Worm (Caenorhabditis elegans) whole organism, mixed stage, embryonic: ENCODE measurements around the gene C25G6.4.

Source experiments
- M03D4.4 ChIP-seq: sonication (generic microtip); optimal IDR thresholded peaks from 2 replicates; lab custom pipeline; 2017; ENCODE audit warnings: mild to moderate bottlenecking, missing genetic modification characterization, missing compliant biosample characterization
- bed-3 ChIP-seq: fragments of 200-800 bp; sonication (Bioruptor generic); optimal IDR thresholded peaks from 3 replicates; lab custom pipeline; 2018; ENCODE audit warnings: mild to moderate bottlenecking, missing genetic modification characterization, moderate library complexity, missing compliant biosample characterization
- blmp-1 ChIP-seq: fragments of 150-350 bp; optimal IDR thresholded peaks from 2 replicates; lab custom pipeline; 2014; ENCODE audit warnings: missing biosample characterization, missing genetic modification characterization
- ceh-39 ChIP-seq: fragments of 150-350 bp; optimal IDR thresholded peaks from 2 replicates; lab custom pipeline; 2014; ENCODE audit warnings: missing biosample characterization, missing genetic modification characterization
- ceh-43 ChIP-seq: fragments of 200-800 bp; sonication (Bioruptor generic); optimal IDR thresholded peaks from 2 replicates; lab custom pipeline; 2018; ENCODE audit warnings: mild to moderate bottlenecking, missing genetic modification characterization, moderate library complexity, missing compliant biosample characterization
- ceh-83 ChIP-seq: fragments of 200-800 bp; sonication (Bioruptor generic); optimal IDR thresholded peaks from 2 replicates; lab custom pipeline; 2018; ENCODE audit warnings: mild to moderate bottlenecking, missing genetic modification characterization, missing compliant biosample characterization
- ces-1 ChIP-seq: fragments of 150-350 bp; optimal IDR thresholded peaks from 2 replicates; lab custom pipeline; 2014; ENCODE audit warnings: missing biosample characterization, missing genetic modification reagents, missing genetic modification characterization
- cnd-1 ChIP-seq: fragments of 200-800 bp; sonication (Bioruptor generic); optimal IDR thresholded peaks from 2 replicates; lab custom pipeline; 2018; ENCODE audit warnings: mild to moderate bottlenecking, missing genetic modification characterization, missing compliant biosample characterization
- drap-1 ChIP-seq: fragments of 200-800 bp; sonication (Bioruptor generic); optimal IDR thresholded peaks from 3 replicates; lab custom pipeline; 2018; ENCODE audit warnings: mild to moderate bottlenecking, missing genetic modification characterization, missing compliant biosample characterization
- elt-1 ChIP-seq: sonication (generic microtip); optimal IDR thresholded peaks from 2 replicates; lab custom pipeline; 2017; ENCODE audit warnings: missing genetic modification characterization, mild to moderate bottlenecking, missing compliant biosample characterization, antibody characterized with exemption, moderate library complexity, borderline replicate concordance; ENCODE audit not compliant: insufficient read depth
- elt-3 ChIP-seq: fragments of 150-350 bp; optimal IDR thresholded peaks from 2 replicates; lab custom pipeline; 2014; ENCODE audit warnings: missing biosample characterization, missing genetic modification characterization
- flh-1 ChIP-seq: fragments of 200-800 bp; sonication (Bioruptor generic); optimal IDR thresholded peaks from 2 replicates; lab custom pipeline; 2018; ENCODE audit warnings: mild to moderate bottlenecking, missing genetic modification characterization, moderate library complexity, missing compliant biosample characterization
- ham-2 ChIP-seq: fragments of 200-800 bp; sonication (Bioruptor generic); optimal IDR thresholded peaks from 2 replicates; lab custom pipeline; 2018; ENCODE audit warnings: mild to moderate bottlenecking, missing genetic modification characterization, missing compliant biosample characterization
- hlh-1 ChIP-seq: fragments of 150-350 bp; optimal IDR thresholded peaks from 2 replicates; lab custom pipeline; 2014; ENCODE audit warnings: missing biosample characterization, missing genetic modification reagents, missing genetic modification characterization
- lin-13 ChIP-seq: fragments of 150-350 bp; optimal IDR thresholded peaks from 2 replicates; lab custom pipeline; 2014; ENCODE audit warnings: missing biosample characterization, missing genetic modification characterization
- lin-32 ChIP-seq: fragments of 200-800 bp; sonication (Bioruptor generic); optimal IDR thresholded peaks from 2 replicates; lab custom pipeline; 2018; ENCODE audit warnings: mild to moderate bottlenecking, missing genetic modification characterization, missing compliant biosample characterization
- lsy-2 ChIP-seq: fragments of 150-350 bp; optimal IDR thresholded peaks from 2 replicates; lab custom pipeline; 2014; ENCODE audit warnings: missing biosample characterization, missing genetic modification characterization
- mab-5 ChIP-seq: fragments of 150-350 bp; optimal IDR thresholded peaks from 2 replicates; lab custom pipeline; 2014; ENCODE audit warnings: missing biosample characterization, missing genetic modification characterization
- mep-1 ChIP-seq: fragments of 150-350 bp; optimal IDR thresholded peaks from 2 replicates; lab custom pipeline; 2017; ENCODE audit warnings: missing biosample characterization, missing genetic modification reagents, missing genetic modification characterization, inconsistent platforms
- mls-2 ChIP-seq: sonication (generic microtip); optimal IDR thresholded peaks from 2 replicates; lab custom pipeline; 2016; ENCODE audit warnings: mild to moderate bottlenecking, missing genetic modification characterization, moderate library complexity, missing compliant biosample characterization
- nhr-12 ChIP-seq: fragments of 150-350 bp; optimal IDR thresholded peaks from 2 replicates; lab custom pipeline; 2014; ENCODE audit warnings: missing biosample characterization, missing genetic modification characterization
- nhr-2 ChIP-seq: fragments of 150-350 bp; optimal IDR thresholded peaks from 2 replicates; lab custom pipeline; 2014; ENCODE audit warnings: missing biosample characterization, missing genetic modification characterization
- nhr-237 ChIP-seq: fragments of 150-350 bp; optimal IDR thresholded peaks from 2 replicates; lab custom pipeline; 2014; ENCODE audit warnings: missing biosample characterization, missing genetic modification characterization
- nhr-28 ChIP-seq: fragments of 150-350 bp; optimal IDR thresholded peaks from 2 replicates; lab custom pipeline; 2014; ENCODE audit warnings: missing biosample characterization, missing genetic modification characterization
- nhr-76 ChIP-seq: sonication (generic microtip); optimal IDR thresholded peaks from 2 replicates; lab custom pipeline; 2017; ENCODE audit warnings: missing biosample characterization, missing genetic modification characterization
- pha-4 ChIP-seq: fragments of 150-350 bp; optimal IDR thresholded peaks from 2 replicates; lab custom pipeline; 2018; ENCODE audit warnings: missing biosample characterization, missing genetic modification reagents, missing genetic modification characterization
- sem-2 ChIP-seq: fragments of 200-800 bp; sonication (Bioruptor generic); optimal IDR thresholded peaks from 2 replicates; lab custom pipeline; 2018; ENCODE audit warnings: mild to moderate bottlenecking, missing genetic modification characterization, missing compliant biosample characterization
- snpc-4 ChIP-seq: fragments of 150-350 bp; optimal IDR thresholded peaks from 2 replicates; lab custom pipeline; 2014; ENCODE audit warnings: missing biosample characterization, missing genetic modification characterization
- sptf-1 ChIP-seq: sonication (generic microtip); optimal IDR thresholded peaks from 2 replicates; lab custom pipeline; 2017; ENCODE audit warnings: mild to moderate bottlenecking, missing genetic modification characterization, moderate library complexity, missing compliant biosample characterization
- tbx-8 ChIP-seq: fragments of 200-800 bp; sonication (Bioruptor generic); optimal IDR thresholded peaks from 2 replicates; lab custom pipeline; 2018; ENCODE audit warnings: mild to moderate bottlenecking, missing genetic modification characterization, moderate library complexity, missing compliant biosample characterization
- unc-120 ChIP-seq: sonication (generic microtip); optimal IDR thresholded peaks from 2 replicates; lab custom pipeline; 2017; ENCODE audit warnings: missing genetic modification characterization, missing compliant biosample characterization; ENCODE audit not compliant: poor library complexity, severe bottlenecking
- unc-39 ChIP-seq: fragments of 150-350 bp; optimal IDR thresholded peaks from 2 replicates; lab custom pipeline; 2014; ENCODE audit warnings: missing biosample characterization, missing genetic modification characterization
- unc-62 ChIP-seq: fragments of 150-350 bp; optimal IDR thresholded peaks from 2 replicates; lab custom pipeline; 2014; ENCODE audit warnings: missing biosample characterization, missing genetic modification reagents, missing genetic modification characterization
- zip-8 ChIP-seq: fragments of 150-350 bp; optimal IDR thresholded peaks from 2 replicates; lab custom pipeline; 2014; ENCODE audit warnings: missing biosample characterization, missing genetic modification characterization
- ztf-11 ChIP-seq: fragments of 150-350 bp; optimal IDR thresholded peaks from 2 replicates; lab custom pipeline; 2014; ENCODE audit warnings: missing biosample characterization, missing genetic modification characterization

Gene C25G6.4

ce11 chrX:1242763-1243162 lies 6.9 kb downstream of the C25G6.4 start:
- no peak for TF ChIP-seq ceh-39 (tag; lab: Kevin White, UChicago)
- peak; percentile 94 for TF ChIP-seq zip-8 (tag; lab: Kevin White, UChicago)
- TF ChIP-seq ham-2 (GFP tag; lab: Kevin White, UChicago), result no peak

- no peak for TF ChIP-seq ceh-83
- TF ChIP-seq, all 35 proteins: peak for 0
Measured at ce11 chrX:1238803-1239202, 10.8 kb downstream of the C25G6.4 start, which contains the start of gene C25G6.3. C25G6.3 (minus strand) TSS chrX:1238903.

DNA sequence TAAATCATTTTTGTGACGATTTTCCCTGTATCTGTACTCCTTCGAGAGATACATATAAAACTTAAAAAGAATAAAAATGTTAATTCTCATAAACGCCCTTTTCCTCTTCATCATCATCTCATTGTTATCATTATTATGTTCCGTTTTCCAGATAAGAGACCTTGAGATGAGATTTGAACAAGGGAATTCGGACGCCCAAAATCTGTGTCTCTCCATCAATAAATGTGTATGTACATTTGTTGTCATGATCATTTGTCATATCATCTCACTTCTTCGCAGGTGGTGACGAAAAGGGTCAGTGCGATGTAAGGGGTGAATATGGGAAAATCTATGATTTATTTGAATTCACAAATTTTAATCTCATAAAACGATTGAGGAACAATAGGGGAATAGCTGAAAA lies 17.6 kb downstream of the C25G6.4 start:
- peak; percentile 54 for TF ChIP-seq elt-3 (tag; lab: Kevin White, UChicago)
- TF ChIP-seq tbx-8 (GFP tag; lab: Kevin White, UChicago), result no peak

DNA sequence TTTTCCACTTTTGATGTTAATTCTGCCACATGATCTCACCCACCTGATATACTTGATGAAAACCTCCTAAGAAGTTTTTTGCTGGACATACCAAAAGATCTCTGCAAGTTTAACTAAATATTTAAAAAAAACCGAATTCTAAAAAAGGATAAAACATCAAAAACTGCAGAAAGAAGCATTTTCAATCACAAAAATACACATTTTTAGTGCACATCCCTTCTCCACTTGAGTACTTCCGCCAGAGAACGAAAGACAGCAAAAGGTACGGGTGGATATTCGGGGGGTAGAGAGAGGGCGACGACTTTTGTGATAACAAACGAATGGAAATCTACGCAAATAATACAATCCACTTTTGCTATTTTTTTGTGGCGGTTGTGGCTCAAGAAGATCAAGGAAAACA lies 19.0 kb downstream of the C25G6.4 start, which contains the start of gene C46H3.2:
Gene C46H3.2, minus strand, starts transcription at position 101 of the 400 bp plus-strand sequence.
- TF ChIP-seq ces-1 (no peak), elt-1 (no peak), sem-2 (no peak), elt-3 (tag; lab: Kevin White, UChicago) (no peak), nhr-2 (tag; lab: Kevin White, UChicago) (no peak), unc-120 (tag; lab: Kevin White, UChicago) (no peak), lin-13 (no peak)

ce11 chrX:1223841-1224240 lies 25.8 kb downstream of the C25G6.4 start:
- TF ChIP-seq lsy-2 (tag; lab: Kevin White, UChicago), result no peak
- no peak for TF ChIP-seq nhr-76
- no peak for TF ChIP-seq zip-8 (tag; lab: Kevin White, UChicago)
- no peak for TF ChIP-seq sem-2
- TF ChIP-seq pha-4 (tag; lab: Kevin White, UChicago), result no peak
- TF ChIP-seq unc-39 (tag; lab: Kevin White, UChicago), result no peak
- TF ChIP-seq ham-2 (GFP tag; lab: Kevin White, UChicago), result peak; percentile 23
- no peak for TF ChIP-seq elt-3 (tag; lab: Kevin White, UChicago)
- no peak for TF ChIP-seq nhr-12 (tag; lab: Kevin White, UChicago)
- no peak for TF ChIP-seq M03D4.4 (tag; lab: Kevin White, UChicago)
- TF ChIP-seq drap-1 (GFP tag; lab: Kevin White, UChicago), result no peak
- no peak for TF ChIP-seq flh-1 (GFP tag; lab: Kevin White, UChicago)
- peak; percentile 11 for TF ChIP-seq mep-1 (tag; lab: Kevin White, UChicago)
- peak; percentile 35 for TF ChIP-seq nhr-2 (tag; lab: Kevin White, UChicago)
- no peak for TF ChIP-seq nhr-28 (tag; lab: Kevin White, UChicago)
- TF ChIP-seq tbx-8 (GFP tag; lab: Kevin White, UChicago), result no peak
- no peak for TF ChIP-seq bed-3 (GFP tag; lab: Kevin White, UChicago)
- TF ChIP-seq hlh-1, result no peak
- TF ChIP-seq cnd-1 (tag; lab: Kevin White, UChicago), result peak; percentile 31
- no peak for TF ChIP-seq ceh-83
- peak; percentile 33 for TF ChIP-seq lin-32 (GFP tag; lab: Kevin White, UChicago)
- no peak for TF ChIP-seq lin-13
- TF ChIP-seq ces-1, result no peak
- peak; percentile 11 for TF ChIP-seq sptf-1 (tag; lab: Kevin White, UChicago)
- TF ChIP-seq ceh-43 (GFP tag; lab: Kevin White, UChicago), result no peak
- TF ChIP-seq unc-120 (tag; lab: Kevin White, UChicago), result no peak
- TF ChIP-seq snpc-4 (tag; lab: Kevin White, UChicago), result no peak
- TF ChIP-seq blmp-1 (tag; lab: Kevin White, UChicago), result no peak
- no peak for TF ChIP-seq elt-1
- no peak for TF ChIP-seq ceh-39 (tag; lab: Kevin White, UChicago)
- TF ChIP-seq nhr-237 (tag; lab: Kevin White, UChicago), result peak; percentile 9
- no peak for TF ChIP-seq ztf-11 (tag; lab: Kevin White, UChicago)
- peak; percentile 85 for TF ChIP-seq unc-62 (GFP tag; lab: Kevin White, UChicago)
- peak; percentile 24 for TF ChIP-seq mls-2 (tag; lab: Kevin White, UChicago)
- no peak for TF ChIP-seq mab-5 (tag; lab: Kevin White, UChicago)
